In genomic region chrIV:174115-174514, ce11 we compare ENCODE assay signal across 5 worm cellular contexts.
TF ChIP-seq lines count a peak whose summit lies in the region.

No protein-coding gene starts in this region.

TF ChIP-seq in whole organism, L1 larva, 84 proteins besides CTCF, POLR2A, EP300 and RAD21:
- TF ChIP-seq nhr-85 (tag; lab: Kevin White, UChicago) (peak; percentile 60), blmp-1 (tag; optimal IDR thresholded peaks at IDR 0.05; lab: Kevin White, UChicago) (peak; percentile 36), ztf-11 (tag; optimal IDR thresholded peaks at IDR 0.05; lab: Kevin White, UChicago) (peak in 1 of 2 experiments; percentile 37), isw-1 (GFP tag; IDR thresholded peaks at IDR 0.05; lab: Robert Waterston, UW) (no peak), tbx-2 (tag; optimal IDR thresholded peaks at IDR 0.05; lab: Kevin White, UChicago) (peak; percentile 22)

TF ChIP-seq in whole organism, L4 larva, 104 proteins besides CTCF, POLR2A, EP300 and RAD21:
- peak; percentile 56 for TF ChIP-seq aha-1 (tag; lab: Kevin White, UChicago)
- TF ChIP-seq ceh-62 (tag; optimal IDR thresholded peaks at IDR 0.05; lab: Kevin White, UChicago), result no peak

TF ChIP-seq in whole organism, early embryonic, 17 proteins besides CTCF, POLR2A, EP300 and RAD21:
- no peak for TF ChIP-seq flt-1 (GFP tag; IDR thresholded peaks at IDR 0.05; lab: Robert Waterston, UW)
- TF ChIP-seq hmg-4 (GFP tag; optimal IDR thresholded peaks at IDR 0.05; lab: Kevin White, UChicago), result peak; percentile 64

TF ChIP-seq in whole organism, late embryonic, 69 proteins besides CTCF, POLR2A, EP300 and RAD21:
- no peak for TF ChIP-seq hlh-15 (tag; optimal IDR thresholded peaks at IDR 0.05; lab: Kevin White, UChicago)
- TF ChIP-seq elt-2 (tag; optimal IDR thresholded peaks at IDR 0.05; lab: Kevin White, UChicago), result peak; percentile 62
- no peak for TF ChIP-seq hlh-6 (tag; optimal IDR thresholded peaks at IDR 0.05; lab: Kevin White, UChicago)
- TF ChIP-seq ref-2 (tag; optimal IDR thresholded peaks at IDR 0.05; lab: Kevin White, UChicago), result peak; percentile 9
- TF ChIP-seq ztf-16 (tag; optimal IDR thresholded peaks at IDR 0.05; lab: Kevin White, UChicago), result no peak
- TF ChIP-seq pha-4 (tag; optimal IDR thresholded peaks at IDR 0.05; lab: Kevin White, UChicago), result no peak
- no peak for TF ChIP-seq lin-11 (tag; optimal IDR thresholded peaks at IDR 0.05; lab: Kevin White, UChicago)
- TF ChIP-seq ceh-6 (GFP tag; optimal IDR thresholded peaks at IDR 0.05; lab: Kevin White, UChicago), result no peak
- peak; percentile 25 for TF ChIP-seq tbx-2 (tag; optimal IDR thresholded peaks at IDR 0.05; lab: Kevin White, UChicago)
- no peak for TF ChIP-seq C08G9.2 (tag; optimal IDR thresholded peaks at IDR 0.05; lab: Kevin White, UChicago)

TF ChIP-seq in whole organism, mixed stage, embryonic, 35 proteins besides CTCF, POLR2A, EP300 and RAD21:
- TF ChIP-seq elt-3 (tag; optimal IDR thresholded peaks at IDR 0.05; lab: Kevin White, UChicago), result no peak
- TF ChIP-seq hlh-1 (tag; optimal IDR thresholded peaks at IDR 0.05; lab: Kevin White, UChicago), result no peak
- TF ChIP-seq ztf-11 (tag; optimal IDR thresholded peaks at IDR 0.05; lab: Kevin White, UChicago), result no peak
- TF ChIP-seq ces-1 (GFP tag; optimal IDR thresholded peaks at IDR 0.05; lab: Kevin White, UChicago), result no peak
- TF ChIP-seq zip-8 (tag; optimal IDR thresholded peaks at IDR 0.05; lab: Kevin White, UChicago), result no peak
- TF ChIP-seq unc-39 (tag; optimal IDR thresholded peaks at IDR 0.05; lab: Kevin White, UChicago), result no peak
- no peak for TF ChIP-seq ceh-39 (tag; optimal IDR thresholded peaks at IDR 0.05; lab: Kevin White, UChicago)
- no peak for TF ChIP-seq flh-1 (GFP tag; optimal IDR thresholded peaks at IDR 0.05; lab: Kevin White, UChicago)
- no peak for TF ChIP-seq nhr-237 (tag; optimal IDR thresholded peaks at IDR 0.05; lab: Kevin White, UChicago)
- no peak for TF ChIP-seq mep-1 (tag; optimal IDR thresholded peaks at IDR 0.05; lab: Kevin White, UChicago)
- no peak for TF ChIP-seq lin-32 (GFP tag; optimal IDR thresholded peaks at IDR 0.05; lab: Kevin White, UChicago)
- no peak for TF ChIP-seq M03D4.4 (tag; optimal IDR thresholded peaks at IDR 0.05; lab: Kevin White, UChicago)
- no peak for TF ChIP-seq nhr-12 (tag; optimal IDR thresholded peaks at IDR 0.05; lab: Kevin White, UChicago)
- TF ChIP-seq cnd-1 (tag; optimal IDR thresholded peaks at IDR 0.05; lab: Kevin White, UChicago), result no peak
- no peak for TF ChIP-seq snpc-4 (tag; optimal IDR thresholded peaks at IDR 0.05; lab: Kevin White, UChicago)
- no peak for TF ChIP-seq lin-13 (tag; optimal IDR thresholded peaks at IDR 0.05; lab: Kevin White, UChicago)
- no peak for TF ChIP-seq nhr-76 (tag; optimal IDR thresholded peaks at IDR 0.05; lab: Kevin White, UChicago)
- no peak for TF ChIP-seq ceh-83 (GFP tag; optimal IDR thresholded peaks at IDR 0.05; lab: Kevin White, UChicago)
- TF ChIP-seq sem-2 (GFP tag; optimal IDR thresholded peaks at IDR 0.05; lab: Kevin White, UChicago), result no peak
- no peak for TF ChIP-seq unc-120 (tag; optimal IDR thresholded peaks at IDR 0.05; lab: Kevin White, UChicago; ENCODE audit: poor library complexity, severe bottlenecking)
- TF ChIP-seq pha-4 (tag; optimal IDR thresholded peaks at IDR 0.05; lab: Kevin White, UChicago), result peak; percentile 4
- peak; percentile 77 for TF ChIP-seq nhr-2 (tag; optimal IDR thresholded peaks at IDR 0.05; lab: Kevin White, UChicago)
- TF ChIP-seq lsy-2 (tag; optimal IDR thresholded peaks at IDR 0.05; lab: Kevin White, UChicago), result no peak
- no peak for TF ChIP-seq nhr-28 (tag; optimal IDR thresholded peaks at IDR 0.05; lab: Kevin White, UChicago)
- TF ChIP-seq elt-1 (tag; optimal IDR thresholded peaks at IDR 0.05; lab: Kevin White, UChicago; ENCODE audit: borderline replicate concordance, insufficient read depth), result no peak
- no peak for TF ChIP-seq bed-3 (GFP tag; optimal IDR thresholded peaks at IDR 0.05; lab: Kevin White, UChicago)
- TF ChIP-seq tbx-8 (GFP tag; optimal IDR thresholded peaks at IDR 0.05; lab: Kevin White, UChicago), result no peak
- TF ChIP-seq ham-2 (GFP tag; optimal IDR thresholded peaks at IDR 0.05; lab: Kevin White, UChicago), result no peak
- no peak for TF ChIP-seq sptf-1 (tag; optimal IDR thresholded peaks at IDR 0.05; lab: Kevin White, UChicago)
- TF ChIP-seq drap-1 (GFP tag; optimal IDR thresholded peaks at IDR 0.05; lab: Kevin White, UChicago), result no peak
- TF ChIP-seq mab-5 (tag; optimal IDR thresholded peaks at IDR 0.05; lab: Kevin White, UChicago), result no peak
- TF ChIP-seq unc-62 (GFP tag; optimal IDR thresholded peaks at IDR 0.05; lab: Kevin White, UChicago), result peak; percentile 64
- no peak for TF ChIP-seq blmp-1 (tag; optimal IDR thresholded peaks at IDR 0.05; lab: Kevin White, UChicago)
- TF ChIP-seq ceh-43 (GFP tag; optimal IDR thresholded peaks at IDR 0.05; lab: Kevin White, UChicago), result no peak
- peak; percentile 19 for TF ChIP-seq mls-2 (tag; optimal IDR thresholded peaks at IDR 0.05; lab: Kevin White, UChicago)
TF ChIP-seq in whole organism, mixed stage, embryonic: peak in this region for 4.

Comparison
In these comparisons a context has a peak if more than half of its experiments do, and no peak if none do; other contexts are left out.
1. Of the 29 proteins assayed by ChIP-seq in both whole organism, L4 larva and whole organism, L1 larva: peak only in whole organism, L4 larva: aha-1; only in whole organism, L1 larva: none; in both: none; in neither: 27; mixed calls (peak in some experiments, not most) for 1.